Fruit fly (Drosophila melanogaster) whole organism, prepupa: ENCODE data around the gene CG9135.

Experiments used
- CG1621 ChIP-seq: fragments of 200-800 bp; sonication (Bioruptor generic); optimal IDR thresholded peaks from 3 replicates; lab custom pipeline; 2018; ENCODE audit warnings: missing biosample characterization, mild to moderate bottlenecking, missing genetic modification characterization
- pdm3 ChIP-seq: fragments of 200-800 bp; sonication (Bioruptor generic); optimal IDR thresholded peaks from 3 replicates; lab custom pipeline; 2016; ENCODE audit warnings: missing biosample characterization, missing genetic modification characterization

- no peak for TF ChIP-seq pdm3 (GFP tag; lab: Kevin White, UChicago)
- no peak for TF ChIP-seq CG1621 (tag; lab: Kevin White, UChicago)
These were observed 37.6 kb upstream of the CG9135 start for dm6 chr2L:6013071-6013417.
